Worm (Caenorhabditis elegans): Measurements from ENCODE around the gene Y32G9A.3.

- TF ChIP-seq ref-1 (GFP tag; conservative IDR thresholded peaks at IDR 0.05) (no peak), ztf-23 (GFP tag; IDR thresholded peaks at IDR 0.05) (0 out of 2 replicates have a peak, but pooled peaks have one; percentile 17), flt-1 (GFP tag; IDR thresholded peaks at IDR 0.05) (no peak), ztf-29 (GFP tag; IDR thresholded peaks at IDR 0.05) (no peak), med-1 (GFP tag; optimal IDR thresholded peaks at IDR 0.05; ENCODE audit: insufficient read depth) (no peak), T22C8.4 (GFP tag; IDR thresholded peaks at IDR 0.05) (no peak), klf-2 (GFP tag; conservative IDR thresholded peaks at IDR 0.05) (no peak), cog-1 (tag; optimal IDR thresholded peaks at IDR 0.05) (no peak), tab-1 (GFP tag; IDR thresholded peaks at IDR 0.05) (no peak)
Measured at ce11 chrV:1862954-1863353, 48.2 kb upstream of the Y32G9A.3 start.

All from whole organism, midembryonic.